Worm (Caenorhabditis elegans): Measurements from ENCODE around the gene D2023.4.

ce11 chrV:11856022-11856421 is 30.5 kb upstream of the D2023.4 start:
- no peak for TF ChIP-seq skn-1 (tag; optimal IDR thresholded peaks at IDR 0.05)
- no peak for TF ChIP-seq nhr-77 (tag; optimal IDR thresholded peaks at IDR 0.05)
- no peak for TF ChIP-seq mdl-1 (tag; optimal IDR thresholded peaks at IDR 0.05)
- no peak for TF ChIP-seq ama-1 (optimal IDR thresholded peaks at IDR 0.05)
- no peak for TF ChIP-seq zag-1 (tag; optimal IDR thresholded peaks at IDR 0.05)
